Worm (Caenorhabditis elegans) whole organism, L1 larva: Measurements from ENCODE around the gene gst-41.

Experiments used
- C34B4.2 ChIP-seq: sonication (generic microtip); optimal IDR thresholded peaks from 2 replicates; lab custom pipeline; 2017; ENCODE audit warnings: mild to moderate bottlenecking, missing genetic modification characterization, missing compliant biosample characterization
- Y116A8C.19 ChIP-seq: sonication (generic microtip); optimal IDR thresholded peaks from 2 replicates; lab custom pipeline; 2016; ENCODE audit warnings: missing compliant biosample characterization, missing genetic modification characterization, borderline replicate concordance
- aly-2 ChIP-seq: fragments of 150-350 bp; optimal IDR thresholded peaks from 2 replicates; lab custom pipeline; 2014; ENCODE audit warnings: missing biosample characterization, missing genetic modification characterization
- blmp-1 ChIP-seq: fragments of 150-350 bp; optimal IDR thresholded peaks from 2 replicates; lab custom pipeline; 2014; ENCODE audit warnings: missing biosample characterization, missing genetic modification characterization
- ceh-63 ChIP-seq: fragments of 200-800 bp; sonication (Bioruptor generic); optimal IDR thresholded peaks from 2 replicates; lab custom pipeline; 2018; ENCODE audit warnings: mild to moderate bottlenecking, missing genetic modification characterization, missing compliant biosample characterization
- ceh-90 ChIP-seq: sonication (generic microtip); optimal IDR thresholded peaks from 2 replicates; lab custom pipeline; 2016; ENCODE audit warnings: missing genetic modification characterization, missing compliant biosample characterization
- efl-1 ChIP-seq, 4 experiments: fragments of 150-350 bp; optimal IDR thresholded peaks in 3 of 4; peaks in 1 of 4; 1 replicate in 1 of 4; 2 replicates in 3 of 4; lab custom pipeline; 2014; ENCODE audit warnings: missing biosample characterization in 2 of 4, missing genetic modification characterization in 2 of 4, missing genetic modification reagents in 2 of 4
- elt-2 ChIP-seq: sonication (generic microtip); optimal IDR thresholded peaks from 2 replicates; lab custom pipeline; 2016; ENCODE audit warnings: missing genetic modification characterization, mild to moderate bottlenecking, inconsistent platforms, missing compliant biosample characterization, missing genetic modification reagents
- elt-3 ChIP-seq, 6 experiments: fragments of 150-350 bp in 1 of 6; sonication (generic microtip); optimal IDR thresholded peaks; 2 replicates each; lab custom pipeline; 2017 to 2018; ENCODE audit warnings: missing biosample characterization in 6 of 6, missing genetic modification characterization in 6 of 6, inconsistent platforms in 1 of 6
- fkh-10 ChIP-seq: sonication (generic microtip); optimal IDR thresholded peaks from 2 replicates; lab custom pipeline; 2017; ENCODE audit warnings: missing biosample characterization, missing genetic modification reagents, missing genetic modification characterization
- fkh-4 ChIP-seq: sonication (generic microtip); optimal IDR thresholded peaks from 2 replicates; lab custom pipeline; 2016; ENCODE audit warnings: missing compliant biosample characterization, missing genetic modification characterization, borderline replicate concordance
- fos-1 ChIP-seq: fragments of 150-350 bp; optimal IDR thresholded peaks from 2 replicates; lab custom pipeline; 2014; ENCODE audit warnings: missing biosample characterization, missing genetic modification characterization
- hlh-17 ChIP-seq: fragments of 200-800 bp; sonication (Bioruptor generic); optimal IDR thresholded peaks from 2 replicates; lab custom pipeline; 2018; ENCODE audit warnings: missing genetic modification characterization, mild to moderate bottlenecking, missing compliant biosample characterization, moderate library complexity, borderline replicate concordance
- hpl-2 ChIP-seq: fragments of 150-350 bp; optimal IDR thresholded peaks from 2 replicates; lab custom pipeline; 2014; ENCODE audit warnings: missing biosample characterization, missing genetic modification reagents, missing genetic modification characterization
- lin-13 ChIP-seq: fragments of 150-350 bp; optimal IDR thresholded peaks from 2 replicates; lab custom pipeline; 2014; ENCODE audit warnings: missing biosample characterization, missing genetic modification reagents, missing genetic modification characterization
- lin-14 ChIP-seq: fragments of 200-800 bp; sonication (Bioruptor generic); optimal IDR thresholded peaks from 2 replicates; lab custom pipeline; 2018; ENCODE audit warnings: mild to moderate bottlenecking, missing genetic modification characterization, moderate library complexity, missing compliant biosample characterization
- lin-35 ChIP-seq, 2 experiments: fragments of 150-350 bp; optimal IDR thresholded peaks; 2 replicates each; lab custom pipeline; 2014; ENCODE audit warnings: missing biosample characterization in 2 of 2, missing genetic modification characterization in 2 of 2, missing genetic modification reagents in 2 of 2
- lsy-2 ChIP-seq, 2 experiments: fragments of 150-350 bp; optimal IDR thresholded peaks; 2 replicates each; lab custom pipeline; 2014; ENCODE audit warnings: missing biosample characterization in 2 of 2, missing genetic modification characterization in 2 of 2
- mab-9 ChIP-seq: fragments of 200-800 bp; sonication (Bioruptor generic); IDR thresholded peaks from 2 replicates; pipeline ENCODE4 v1.3.6; 2022; ENCODE audit warnings: missing genetic modification reagents, missing genetic modification characterization, missing compliant biosample characterization
- mef-2 ChIP-seq: fragments of 150-350 bp; optimal IDR thresholded peaks from 2 replicates; lab custom pipeline; 2014; ENCODE audit warnings: missing biosample characterization, missing genetic modification characterization
- mep-1 ChIP-seq: fragments of 150-350 bp; optimal IDR thresholded peaks from 2 replicates; lab custom pipeline; 2014; ENCODE audit warnings: missing biosample characterization, missing genetic modification characterization
- nhr-11 ChIP-seq: fragments of 150-350 bp; optimal IDR thresholded peaks from 2 replicates; lab custom pipeline; 2014; ENCODE audit warnings: missing biosample characterization, missing genetic modification characterization
- nhr-12 ChIP-seq: sonication (generic microtip); optimal IDR thresholded peaks from 2 replicates; lab custom pipeline; 2017; ENCODE audit warnings: missing biosample characterization, missing genetic modification characterization
- nhr-20 ChIP-seq: sonication (generic microtip); optimal IDR thresholded peaks from 2 replicates; lab custom pipeline; 2016; ENCODE audit warnings: mild to moderate bottlenecking, missing genetic modification characterization, missing compliant biosample characterization
- nhr-237 ChIP-seq: fragments of 150-350 bp; optimal IDR thresholded peaks from 2 replicates; lab custom pipeline; 2014; ENCODE audit warnings: missing biosample characterization, missing genetic modification characterization
- nhr-90 ChIP-seq: sonication (generic microtip); optimal IDR thresholded peaks from 2 replicates; lab custom pipeline; 2016; ENCODE audit warnings: mild to moderate bottlenecking, missing genetic modification characterization, missing compliant biosample characterization; ENCODE audit not compliant: poor library complexity
- pqm-1 ChIP-seq: sonication (generic microtip); optimal IDR thresholded peaks from 3 replicates; lab custom pipeline; 2017; ENCODE audit warnings: missing biosample characterization, missing genetic modification characterization
- rnt-1 ChIP-seq: sonication (generic microtip); optimal IDR thresholded peaks from 2 replicates; lab custom pipeline; 2016; ENCODE audit warnings: mild to moderate bottlenecking, missing genetic modification characterization, moderate library complexity, missing compliant biosample characterization
- skn-1 ChIP-seq: fragments of 150-350 bp; optimal IDR thresholded peaks from 2 replicates; lab custom pipeline; 2014; ENCODE audit warnings: missing biosample characterization, missing genetic modification characterization
- snu-23 ChIP-seq: sonication (generic microtip); optimal IDR thresholded peaks from 2 replicates; lab custom pipeline; 2016; ENCODE audit warnings: missing genetic modification characterization, missing compliant biosample characterization
- sup-37 ChIP-seq: fragments of 200-800 bp; sonication (Bioruptor generic); optimal IDR thresholded peaks from 2 replicates; lab custom pipeline; 2018; ENCODE audit warnings: mild to moderate bottlenecking, missing genetic modification characterization, missing compliant biosample characterization
- tbx-2 ChIP-seq: sonication (generic microtip); optimal IDR thresholded peaks from 2 replicates; lab custom pipeline; 2016; ENCODE audit warnings: missing genetic modification characterization, missing compliant biosample characterization
- tlp-1 ChIP-seq: fragments of 150-350 bp; optimal IDR thresholded peaks from 2 replicates; lab custom pipeline; 2014; ENCODE audit warnings: missing biosample characterization, missing genetic modification characterization
- unc-130 ChIP-seq: fragments of 150-350 bp; optimal IDR thresholded peaks from 2 replicates; lab custom pipeline; 2017; ENCODE audit warnings: missing biosample characterization, missing genetic modification characterization, inconsistent platforms
- unc-62 ChIP-seq: fragments of 150-350 bp; optimal IDR thresholded peaks from 2 replicates; lab custom pipeline; 2014; ENCODE audit warnings: missing biosample characterization, missing genetic modification reagents, missing genetic modification characterization
- zip-4 ChIP-seq: fragments of 200-800 bp; sonication (Bioruptor generic); optimal IDR thresholded peaks from 2 replicates; lab custom pipeline; 2018; ENCODE audit warnings: mild to moderate bottlenecking, missing genetic modification characterization, moderate library complexity, missing compliant biosample characterization
- ztf-11 ChIP-seq, 2 experiments: sonication (generic microtip); optimal IDR thresholded peaks; 2 replicates each; lab custom pipeline; 2016 to 2017; ENCODE audit warnings: missing genetic modification characterization in 2 of 2, missing biosample characterization in 1 of 2, missing compliant biosample characterization in 1 of 2
- ztf-4 ChIP-seq: fragments of 150-350 bp; optimal IDR thresholded peaks from 2 replicates; lab custom pipeline; 2014; ENCODE audit warnings: missing biosample characterization, missing genetic modification characterization

Gene gst-41

ce11 chrV:7400095-7400494 lies 993 bp upstream of the gst-41 start, which contains the start of gene cnc-9:
TSS of gene cnc-9 (minus strand) at chrV:7400195.
- no peak for TF ChIP-seq hpl-2 (GFP tag; lab: Kevin White, UChicago)
- TF ChIP-seq efl-1 (optimal IDR thresholded peaks at IDR 0.05; lab: Kevin White, UChicago), result no peak
- TF ChIP-seq efl-1 (GFP tag; optimal IDR thresholded peaks at IDR 0.05 in 1 of 2; lab: Kevin White, UChicago), result peak in 1 of 2 experiments; percentile 4
- no peak for TF ChIP-seq lin-14

ce11 chrV:7395359-7395758 lies 3.7 kb downstream of the gst-41 start, which contains the start of gene srx-9:
TSS of gene srx-9 (minus strand) at chrV:7395459.
- TF ChIP-seq mep-1 (tag; lab: Kevin White, UChicago) (no peak), C34B4.2 (tag; lab: Kevin White, UChicago) (no peak), pqm-1 (tag; lab: Kevin White, UChicago) (no peak), tlp-1 (tag; lab: Kevin White, UChicago) (no peak), fos-1 (tag; lab: Kevin White, UChicago) (no peak), unc-130 (no peak), mab-9 (GFP tag; lab: Robert Waterston, UW) (no peak), elt-3 (tag; optimal IDR thresholded peaks at IDR 0.05; lab: Kevin White, UChicago) (no peak), tbx-2 (no peak), skn-1 (tag; lab: Kevin White, UChicago) (no peak), ztf-4 (tag; lab: Kevin White, UChicago) (no peak)

- TF ChIP-seq elt-2 (tag; lab: Kevin White, UChicago) (peak; percentile 3), efl-1 (optimal IDR thresholded peaks at IDR 0.05; lab: Kevin White, UChicago) (no peak), efl-1 (GFP tag; optimal IDR thresholded peaks at IDR 0.05 in 1 of 2; lab: Kevin White, UChicago) (peak in 1 of 2 experiments; percentile 19), fos-1 (tag; lab: Kevin White, UChicago) (no peak)
Observed at ce11 chrV:7391933-7392332, 7.2 kb downstream of the gst-41 start, which contains the start of gene fbxa-105. TSS of gene fbxa-105 (minus strand) at chrV:7392029.

ce11 chrV:7389771-7390170 lies 9.3 kb downstream of the gst-41 start, which contains the start of gene C02H6.1:
TSS of gene C02H6.1 (minus strand) at chrV:7389871.
- TF ChIP-seq pqm-1 (tag; lab: Kevin White, UChicago), result no peak
- no peak for TF ChIP-seq hlh-17 (GFP tag; lab: Kevin White, UChicago)
- no peak for TF ChIP-seq blmp-1 (tag; lab: Kevin White, UChicago)
- no peak for TF ChIP-seq unc-62 (GFP tag; lab: Kevin White, UChicago)
- TF ChIP-seq Y116A8C.19 (tag; lab: Kevin White, UChicago), result no peak
- no peak for TF ChIP-seq fkh-4
- no peak for TF ChIP-seq nhr-12
- TF ChIP-seq aly-2, result no peak
- no peak for TF ChIP-seq sup-37 (GFP tag; lab: Kevin White, UChicago)
- no peak for TF ChIP-seq elt-2 (tag; lab: Kevin White, UChicago)
- no peak for TF ChIP-seq nhr-11 (tag; lab: Kevin White, UChicago)
- no peak for TF ChIP-seq zip-4 (GFP tag; lab: Kevin White, UChicago)
- TF ChIP-seq rnt-1 (tag; lab: Kevin White, UChicago), result no peak
- TF ChIP-seq ceh-90 (tag; lab: Kevin White, UChicago), result no peak
- no peak for TF ChIP-seq ceh-63 (GFP tag; lab: Kevin White, UChicago)
- TF ChIP-seq lin-35 (GFP tag; optimal IDR thresholded peaks at IDR 0.05; lab: Kevin White, UChicago), result no peak
- TF ChIP-seq lin-13, result no peak
- no peak for TF ChIP-seq snu-23 (GFP tag; lab: Kevin White, UChicago)
- no peak for TF ChIP-seq nhr-90 (tag; lab: Kevin White, UChicago)

- no peak for TF ChIP-seq aly-2
- no peak for TF ChIP-seq nhr-237 (tag; lab: Kevin White, UChicago)
- TF ChIP-seq nhr-20 (tag; lab: Kevin White, UChicago), result no peak
- no peak for TF ChIP-seq mef-2 (tag; lab: Kevin White, UChicago)
- no peak for TF ChIP-seq lsy-2 (tag; optimal IDR thresholded peaks at IDR 0.05; lab: Kevin White, UChicago)
- TF ChIP-seq ztf-11 (tag; optimal IDR thresholded peaks at IDR 0.05; lab: Kevin White, UChicago), result no peak
- no peak for TF ChIP-seq fkh-10 (GFP tag; lab: Kevin White, UChicago)
- TF ChIP-seq efl-1 (optimal IDR thresholded peaks at IDR 0.05; lab: Kevin White, UChicago), result no peak
- TF ChIP-seq efl-1 (GFP tag; optimal IDR thresholded peaks at IDR 0.05 in 1 of 2; lab: Kevin White, UChicago), result no peak
Observed at ce11 chrV:7387755-7388154, 11.3 kb downstream of the gst-41 start, which contains the start of gene C02H6.3. TSS of gene C02H6.3 (minus strand) at chrV:7387855.
